Fruit fly (Drosophila melanogaster): ENCODE results near the gene CG31832.
A peak's percentile ranks its signal among the peaks of the same experiment; 100 is the strongest.

Gene CG31832

dm6 chr2L:14994834-14995506, 36.6 kb downstream of the CG31832 start (continued):
- TF ChIP-seq CG6808 (GFP tag; optimal IDR thresholded peaks at IDR 0.05) = peak; percentile 40
- TF ChIP-seq CG3919 (GFP tag; optimal IDR thresholded peaks at IDR 0.05) = peak; percentile 48
- no peak for TF ChIP-seq vri (GFP tag; optimal IDR thresholded peaks at IDR 0.05)
- no peak for TF ChIP-seq Sox102F (GFP tag; optimal IDR thresholded peaks at IDR 0.05)
- TF ChIP-seq CG7368 (GFP tag; optimal IDR thresholded peaks at IDR 0.05) = no peak
- peak; percentile 27 for TF ChIP-seq CG6276 (GFP tag; optimal IDR thresholded peaks at IDR 0.05)
- TF ChIP-seq Hr4 (GFP tag; optimal IDR thresholded peaks at IDR 0.05) = peak; percentile 74
- peak; percentile 33 for TF ChIP-seq CG11902 (GFP tag; optimal IDR thresholded peaks at IDR 0.05)
- no peak for TF ChIP-seq Ets21C (GFP tag; optimal IDR thresholded peaks at IDR 0.05)
- TF ChIP-seq Smox (GFP tag; optimal IDR thresholded peaks at IDR 0.05) = no peak
- TF ChIP-seq OdsH (GFP tag; optimal IDR thresholded peaks at IDR 0.05) = peak; percentile 72
- peak in 1 of 2 experiments; percentile 60 for TF ChIP-seq ss (GFP tag; optimal IDR thresholded peaks at IDR 0.05)
- TF ChIP-seq CG6163 (GFP tag; IDR thresholded peaks at IDR 0.05) = no peak
- TF ChIP-seq CG16779 (tag; optimal IDR thresholded peaks at IDR 0.05) = no peak
- TF ChIP-seq CG8119 (GFP tag; IDR thresholded peaks at IDR 0.05) = peak; percentile 55
- peak; percentile 50; the same call in 1 of the 2 replicates for TF ChIP-seq CG15336 (GFP tag; IDR thresholded peaks at IDR 0.05)
- TF ChIP-seq Lpt (GFP tag; optimal IDR thresholded peaks at IDR 0.05) = peak; percentile 57
- peak; percentile 56 for TF ChIP-seq CG10631 (GFP tag; optimal IDR thresholded peaks at IDR 0.05)
- peak; percentile 81 for TF ChIP-seq svp (GFP tag)
- peak; percentile 68 for TF ChIP-seq acj6 (GFP tag; optimal IDR thresholded peaks at IDR 0.05)
- no peak for TF ChIP-seq dsx (GFP tag; optimal IDR thresholded peaks at IDR 0.05; ENCODE audit: poor library complexity, severe bottlenecking)
- peak; percentile 45 for TF ChIP-seq spab (GFP tag; optimal IDR thresholded peaks at IDR 0.05)
- peak; percentile 75 for TF ChIP-seq CG8632 (GFP tag; optimal IDR thresholded peaks at IDR 0.05)
- TF ChIP-seq CG8319 (GFP tag; optimal IDR thresholded peaks at IDR 0.05) = no peak
- peak; percentile 21 for TF ChIP-seq topi (GFP tag; optimal IDR thresholded peaks at IDR 0.05)

- no peak for TF ChIP-seq Met (GFP tag; optimal IDR thresholded peaks at IDR 0.05)
- no peak for TF ChIP-seq cyc (GFP tag; optimal IDR thresholded peaks at IDR 0.05)
- no peak for TF ChIP-seq CG4318 (GFP tag; optimal IDR thresholded peaks at IDR 0.05)
- no peak for TF ChIP-seq Sox102F (GFP tag; optimal IDR thresholded peaks at IDR 0.05)
- no peak for TF ChIP-seq net (GFP tag; optimal IDR thresholded peaks at IDR 0.05)
- TF ChIP-seq CG6792 (GFP tag; optimal IDR thresholded peaks at IDR 0.05) = no peak
- no peak for TF ChIP-seq pdm3 (GFP tag; optimal IDR thresholded peaks at IDR 0.05)
- TF ChIP-seq Eip93F (GFP tag; optimal IDR thresholded peaks at IDR 0.05) = no peak
- TF ChIP-seq CG15336 (GFP tag; IDR thresholded peaks at IDR 0.05) = no peak
These were observed 38.7 kb downstream of the CG31832 start for dm6 chr2L:14992889-14993288.
